Worm (Caenorhabditis elegans) whole organism, L4/young adult: ENCODE measurements around the gene T05C12.4.

Experiments
- W03F9.2 ChIP-seq: fragments of 150-350 bp; optimal IDR thresholded peaks from 2 replicates; lab custom pipeline; 2014; ENCODE audit warnings: missing biosample characterization, missing genetic modification characterization
- dao-5 ChIP-seq: sonication (generic microtip); optimal IDR thresholded peaks from 2 replicates; lab custom pipeline; 2016; ENCODE audit warnings: missing genotype, missing genetic modification characterization, moderate library complexity, missing compliant biosample characterization
- him-1 ChIP-seq: sonication (generic microtip); optimal IDR thresholded peaks from 2 replicates; lab custom pipeline; 2016; ENCODE audit warnings: missing genotype, missing genetic modification reagents, missing genetic modification characterization, missing compliant biosample characterization

Gene T05C12.4

DNA sequence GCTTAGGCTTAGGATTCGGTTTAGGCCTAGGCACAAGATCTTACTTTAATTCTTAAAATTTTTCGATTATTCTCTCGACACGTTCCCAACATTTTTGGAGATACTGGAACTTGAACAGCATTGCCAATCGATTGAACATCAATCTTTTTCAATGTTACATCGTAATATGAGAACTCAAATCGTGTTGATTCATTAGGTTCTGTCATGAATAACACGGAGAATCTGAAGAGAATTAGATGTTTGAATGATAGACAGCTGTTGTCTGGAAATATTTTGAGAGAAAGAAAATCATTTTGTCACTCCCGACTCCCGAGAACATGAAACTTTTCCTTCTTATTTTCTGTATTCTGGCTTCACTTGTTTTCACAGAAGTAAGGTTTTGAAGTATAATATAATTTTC lies 10.9 kb downstream of the T05C12.4 start, which contains the start of gene T05C12.15:
TSS of gene T05C12.15 (plus strand) at position 301 of the 400 bp plus-strand sequence.
- no peak for TF ChIP-seq him-1 (tag; lab: Kevin White, UChicago)
- no peak for TF ChIP-seq W03F9.2 (tag; lab: Kevin White, UChicago)

DNA sequence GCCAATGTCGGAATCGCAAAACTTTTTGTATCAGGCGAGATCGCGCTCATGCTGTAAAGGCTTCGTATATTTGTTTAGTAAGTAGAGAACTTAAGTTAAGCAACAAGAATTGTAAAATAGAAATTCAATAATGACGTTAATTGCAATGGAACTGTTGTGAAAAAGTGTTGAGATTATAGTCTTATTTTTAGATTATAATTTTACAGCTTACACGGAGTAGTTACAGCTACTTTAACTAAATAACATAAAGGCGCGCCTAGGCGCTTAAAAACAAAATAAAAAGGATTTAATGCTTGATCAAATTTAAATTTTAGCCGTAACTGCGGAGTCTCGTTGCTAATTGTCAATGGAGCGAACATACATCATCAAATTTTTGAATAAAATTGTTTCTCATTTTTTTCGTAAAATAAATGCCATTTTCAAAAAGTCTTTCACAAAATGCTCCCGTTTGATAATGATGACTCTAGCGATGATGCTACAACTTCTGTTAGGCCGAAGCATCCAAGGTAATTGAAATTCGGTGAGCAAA lies 18.0 kb downstream of the T05C12.4 start, which contains the start of the genes emb-27 and rrf-3:
TSS of gene emb-27 (minus strand) at position 51 of the 529 bp plus-strand sequence.
TSS of gene rrf-3 (plus strand) at position 346 of the 529 bp plus-strand sequence.
- no peak for TF ChIP-seq him-1 (tag; lab: Kevin White, UChicago)
- no peak for TF ChIP-seq W03F9.2 (tag; lab: Kevin White, UChicago)
- TF ChIP-seq dao-5 (tag; lab: Kevin White, UChicago): no peak

DNA sequence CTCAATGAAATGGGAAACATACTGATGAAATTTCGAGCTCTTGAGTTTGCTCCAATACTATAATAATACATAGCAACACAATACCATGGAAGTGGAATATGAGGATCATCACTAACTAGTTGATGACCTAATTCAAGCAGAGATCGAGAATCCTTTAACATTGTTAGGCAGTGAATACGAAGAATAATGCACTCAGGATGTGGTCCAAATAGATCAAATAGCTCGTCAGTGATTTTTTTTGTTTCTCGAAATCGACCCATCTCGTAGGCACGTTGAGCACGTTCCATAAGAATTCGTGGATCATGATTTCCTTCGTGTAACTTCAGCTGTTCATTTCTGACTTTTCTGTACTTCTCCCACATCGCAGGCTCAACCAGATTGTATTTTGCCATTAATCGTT lies 19.3 kb downstream of the T05C12.4 start:
- TF ChIP-seq W03F9.2 (tag; lab: Kevin White, UChicago) (no peak), him-1 (tag; lab: Kevin White, UChicago) (no peak), dao-5 (tag; lab: Kevin White, UChicago) (no peak)

DNA sequence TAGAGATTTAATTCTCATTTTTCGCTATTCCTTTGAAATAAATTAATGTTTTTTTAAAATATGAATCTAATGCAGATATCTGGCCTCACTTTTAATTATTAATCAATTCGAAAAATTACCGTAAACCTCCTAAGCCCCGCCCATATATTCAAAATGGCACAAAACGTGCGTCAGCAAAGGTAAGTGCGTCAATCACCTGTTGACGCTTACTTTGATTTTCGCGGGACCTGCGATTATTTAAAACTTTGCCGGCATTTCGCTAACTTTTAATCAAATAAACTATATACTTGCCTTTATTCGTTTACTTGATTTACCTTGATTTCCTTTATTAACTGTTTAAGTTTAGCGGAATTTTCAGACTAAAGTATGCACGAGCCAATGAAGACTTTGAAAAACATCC lies 22.2 kb downstream of the T05C12.4 start, which contains the start of gene pch-2:
TSS of gene pch-2 (plus strand) at position 359 of the 400 bp plus-strand sequence.
- TF ChIP-seq him-1 (tag; lab: Kevin White, UChicago) (no peak), W03F9.2 (tag; lab: Kevin White, UChicago) (no peak)

DNA sequence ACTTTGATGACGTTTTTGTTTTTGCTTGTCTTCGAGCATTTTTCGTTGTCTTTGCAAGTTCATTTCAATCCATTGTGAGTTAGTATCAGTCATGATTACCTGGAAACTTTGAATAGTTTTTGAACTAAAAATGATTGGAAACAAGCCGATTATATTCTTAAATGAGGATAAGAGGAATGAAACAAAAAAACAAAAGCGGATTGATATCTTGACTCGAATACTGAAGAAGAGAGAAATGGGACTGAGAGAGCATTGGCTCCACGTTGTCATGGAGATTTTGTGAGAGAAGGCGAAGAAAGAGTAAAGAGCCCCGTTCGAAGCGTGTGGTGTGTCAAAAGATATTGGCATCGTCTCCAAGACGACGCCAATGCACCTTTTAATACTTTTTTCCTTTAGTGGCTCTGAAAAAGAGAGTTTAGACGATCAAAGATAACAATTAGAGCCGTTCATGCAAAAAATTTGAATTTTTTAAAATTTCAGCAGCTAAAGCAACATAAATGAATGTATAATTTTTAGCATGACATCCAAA lies 23.3 kb downstream of the T05C12.4 start, which contains the start of the genes tub-1 and tmem-138:
TSS of gene tub-1 (minus strand) at position 101 of the 529 bp plus-strand sequence.
TSS of gene tmem-138 (plus strand) at position 479 of the 529 bp plus-strand sequence.
- TF ChIP-seq dao-5 (tag; lab: Kevin White, UChicago): no peak
- no peak for TF ChIP-seq W03F9.2 (tag; lab: Kevin White, UChicago)
- no peak for TF ChIP-seq him-1 (tag; lab: Kevin White, UChicago)

DNA sequence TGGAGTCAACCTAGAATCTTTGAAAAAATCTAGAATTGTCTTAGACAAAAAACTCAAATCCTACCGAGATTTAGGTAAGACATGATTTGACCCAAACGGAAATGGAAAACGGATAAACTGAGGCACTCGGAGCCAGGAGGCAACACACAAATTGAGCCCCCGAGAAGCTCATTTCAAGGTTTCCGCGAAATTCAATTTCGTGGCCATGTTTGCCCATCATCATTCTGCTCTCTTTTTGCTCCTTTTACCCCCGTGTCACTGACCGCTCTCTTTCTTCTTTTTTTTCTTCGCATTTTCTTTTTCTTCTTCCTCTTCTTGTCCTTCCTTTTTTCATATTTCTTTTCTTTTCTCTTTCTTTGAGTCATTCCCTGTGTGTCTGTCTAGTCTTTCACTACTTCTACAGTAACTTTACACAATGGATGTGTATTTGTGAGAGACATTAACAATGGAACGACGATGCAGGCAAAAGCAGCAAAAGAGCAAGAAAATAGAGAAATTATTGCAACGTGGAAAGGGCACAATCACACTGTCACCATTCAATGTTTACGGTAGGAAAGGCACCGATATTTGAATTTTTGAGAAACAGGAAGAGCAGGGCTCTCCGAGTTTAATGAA lies 27.4 kb downstream of the T05C12.4 start:
- TF ChIP-seq dao-5 (tag; lab: Kevin White, UChicago): no peak
- no peak for TF ChIP-seq him-1 (tag; lab: Kevin White, UChicago)
- no peak for TF ChIP-seq W03F9.2 (tag; lab: Kevin White, UChicago)

DNA sequence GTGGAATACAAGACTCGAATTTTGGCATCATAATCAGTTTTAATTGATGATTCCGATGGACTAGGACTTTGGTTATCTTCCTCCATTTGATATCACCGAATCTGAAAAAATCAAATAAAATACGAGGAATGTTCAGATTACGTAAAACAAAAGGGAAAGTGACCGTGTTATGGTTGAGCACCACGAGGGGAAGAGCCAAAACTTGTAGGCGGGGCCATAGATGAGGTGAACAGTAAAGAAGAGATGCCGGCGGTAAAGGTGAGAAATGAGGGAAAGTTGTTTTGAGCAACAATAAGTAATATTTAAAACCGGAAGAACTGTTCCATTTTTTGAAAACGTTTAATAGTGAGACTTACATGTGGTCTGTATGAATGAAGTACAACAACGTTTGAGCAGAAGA lies 30.3 kb downstream of the T05C12.4 start, which contains the start of gene F10B5.3:
TSS of gene F10B5.3 (minus strand) at position 101 of the 400 bp plus-strand sequence.
- TF ChIP-seq him-1 (tag; lab: Kevin White, UChicago): no peak
- TF ChIP-seq W03F9.2 (tag; lab: Kevin White, UChicago): no peak
- TF ChIP-seq dao-5 (tag; lab: Kevin White, UChicago): no peak

DNA sequence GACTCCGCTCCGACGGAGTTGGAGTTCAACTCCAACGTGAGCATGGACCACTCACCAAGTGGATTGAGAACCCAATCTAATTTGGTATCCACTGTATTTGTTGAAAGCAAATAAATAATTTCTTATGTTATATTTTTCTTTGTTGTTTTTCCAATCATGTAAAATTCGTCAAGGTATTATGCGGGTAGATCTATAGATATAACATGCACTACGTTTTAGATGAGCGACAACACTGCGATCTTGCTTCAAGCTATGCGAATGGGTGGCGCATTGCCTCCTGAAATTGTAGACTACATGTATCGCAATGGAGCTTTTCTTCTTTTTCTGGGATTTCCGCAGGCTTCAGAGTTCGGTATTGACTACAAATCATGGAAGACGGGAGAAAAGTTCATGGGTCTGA lies 35.6 kb downstream of the T05C12.4 start, which contains the start of gene F10B5.2:
TSS of gene F10B5.2 (plus strand) at position 220 of the 400 bp plus-strand sequence.
- TF ChIP-seq him-1 (tag; lab: Kevin White, UChicago) (no peak), W03F9.2 (tag; lab: Kevin White, UChicago) (no peak), dao-5 (tag; lab: Kevin White, UChicago) (no peak)

DNA sequence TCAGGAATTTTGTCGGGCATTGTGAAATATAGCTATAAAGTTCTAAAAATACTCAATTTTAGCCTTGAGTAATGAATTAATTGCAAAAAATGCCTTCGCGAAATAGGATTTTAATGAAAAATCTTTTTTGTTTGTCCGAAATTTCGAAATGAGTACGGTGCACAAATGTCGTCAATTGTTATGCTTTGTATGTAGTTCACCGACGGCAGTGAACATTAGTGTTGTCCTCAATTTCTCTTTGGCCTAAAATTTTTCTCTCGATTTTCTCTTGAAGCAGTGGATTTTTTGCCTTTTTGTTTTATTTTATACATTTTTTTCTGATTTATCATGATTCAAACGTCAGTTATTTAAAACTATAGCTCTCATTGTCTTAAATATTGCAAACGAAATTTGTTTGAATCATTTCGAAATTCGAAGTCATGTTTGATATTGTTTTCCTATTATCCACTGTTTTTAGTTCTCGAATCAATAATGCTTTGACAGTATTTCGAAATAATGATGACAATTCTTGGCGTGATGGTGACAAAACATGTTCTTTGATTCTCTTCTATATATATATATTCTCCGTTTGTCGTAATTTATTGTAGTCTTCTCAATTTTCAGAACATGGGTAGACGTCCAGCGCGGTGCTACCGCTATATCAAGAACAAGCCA lies 36.8 kb downstream of the T05C12.4 start, which contains the start of the genes ints-11 and rpl-10:
TSS of gene ints-11 (minus strand) at position 201 of the 654 bp plus-strand sequence.
TSS of gene rpl-10 (plus strand) at position 604 of the 654 bp plus-strand sequence.
- TF ChIP-seq him-1 (tag; lab: Kevin White, UChicago) (no peak), W03F9.2 (tag; lab: Kevin White, UChicago) (peak; percentile 76)

DNA sequence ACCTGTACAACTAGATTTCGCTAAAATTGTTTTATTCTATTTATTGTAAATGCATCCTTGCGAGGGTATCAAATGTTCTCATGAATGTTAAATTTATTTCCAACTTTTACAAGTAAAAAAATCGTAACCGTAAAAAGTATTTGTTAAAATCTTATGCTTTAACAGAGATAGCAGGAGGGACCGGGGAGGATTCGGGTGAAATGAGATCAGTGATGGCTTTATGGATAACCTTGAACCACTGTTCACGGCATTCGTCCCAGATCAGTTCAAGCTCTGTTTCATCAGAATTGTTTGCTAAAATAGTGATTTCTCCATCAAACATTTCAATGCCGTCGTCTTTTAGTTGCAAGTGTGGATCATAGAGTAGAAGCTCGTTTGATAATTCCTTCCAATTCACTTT lies 39.0 kb downstream of the T05C12.4 start:
- TF ChIP-seq W03F9.2 (tag; lab: Kevin White, UChicago) (no peak), him-1 (tag; lab: Kevin White, UChicago) (no peak), dao-5 (tag; lab: Kevin White, UChicago) (no peak)

DNA sequence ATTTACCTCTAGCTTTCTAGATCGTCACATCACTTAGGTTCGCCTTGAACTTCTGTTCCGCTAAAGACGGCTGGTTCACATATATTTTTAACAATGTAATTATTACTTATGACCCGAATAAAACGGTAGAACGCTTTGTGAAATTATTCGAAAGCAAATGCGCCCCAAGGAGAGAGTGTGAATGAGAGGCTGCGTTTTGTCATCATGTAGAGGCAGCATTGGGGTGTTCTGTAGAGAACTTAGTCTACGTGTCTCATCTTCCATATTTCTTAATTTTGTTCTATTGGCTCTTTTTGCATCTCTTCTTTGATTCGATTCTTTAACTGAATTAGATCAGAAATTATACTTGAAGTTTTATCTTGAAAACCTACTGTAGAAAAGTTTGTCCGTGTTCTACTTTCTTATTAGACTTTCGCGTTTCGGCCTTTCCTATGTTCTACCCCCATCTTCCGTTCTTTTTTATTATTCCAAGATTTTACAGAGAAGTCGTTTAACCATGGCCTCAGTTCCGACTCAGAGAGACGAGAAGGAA lies 42.1 kb downstream of the T05C12.4 start, which contains the start of gene cdc-48.2:
TSS of gene cdc-48.2 (plus strand) at position 482 of the 532 bp plus-strand sequence.
- TF ChIP-seq dao-5 (tag; lab: Kevin White, UChicago): no peak
- TF ChIP-seq W03F9.2 (tag; lab: Kevin White, UChicago): no peak

DNA sequence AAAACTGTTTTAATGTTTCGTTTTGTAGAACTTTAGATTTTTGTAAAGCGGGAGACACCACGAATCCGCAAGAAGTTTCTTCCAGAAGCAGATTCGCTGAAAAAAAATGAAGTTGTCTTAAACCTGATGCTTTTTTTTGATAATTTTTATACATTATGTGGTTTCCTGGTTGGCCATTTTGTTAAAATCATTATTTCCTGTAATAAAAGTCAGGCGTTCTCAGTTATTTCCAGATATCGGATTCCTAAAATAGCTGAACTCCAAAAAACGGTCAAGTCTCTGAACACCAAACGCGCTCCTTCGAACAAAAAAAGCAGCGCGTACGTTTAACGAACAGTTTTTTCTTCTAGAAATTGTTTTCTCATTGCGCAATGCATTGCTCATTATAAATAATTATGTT lies 42.8 kb downstream of the T05C12.4 start:
- TF ChIP-seq him-1 (tag; lab: Kevin White, UChicago) (no peak), dao-5 (tag; lab: Kevin White, UChicago) (no peak), W03F9.2 (tag; lab: Kevin White, UChicago) (no peak)
